Worm (Caenorhabditis elegans) whole organism, mixed stage, embryonic: ENCODE results near the gene hlh-30.

ENCODE experiments used
- M03D4.4 ChIP-seq: sonication (generic microtip); optimal IDR thresholded peaks from 2 replicates; lab custom pipeline; 2017; ENCODE audit warnings: mild to moderate bottlenecking, missing genetic modification characterization, missing compliant biosample characterization
- ces-1 ChIP-seq: fragments of 150-350 bp; optimal IDR thresholded peaks from 2 replicates; lab custom pipeline; 2014; ENCODE audit warnings: missing biosample characterization, missing genetic modification reagents, missing genetic modification characterization
- mep-1 ChIP-seq: fragments of 150-350 bp; optimal IDR thresholded peaks from 2 replicates; lab custom pipeline; 2017; ENCODE audit warnings: missing biosample characterization, missing genetic modification reagents, missing genetic modification characterization, inconsistent platforms
- nhr-28 ChIP-seq: fragments of 150-350 bp; optimal IDR thresholded peaks from 2 replicates; lab custom pipeline; 2014; ENCODE audit warnings: missing biosample characterization, missing genetic modification characterization
- nhr-76 ChIP-seq: sonication (generic microtip); optimal IDR thresholded peaks from 2 replicates; lab custom pipeline; 2017; ENCODE audit warnings: missing biosample characterization, missing genetic modification characterization
- pha-4 ChIP-seq: fragments of 150-350 bp; optimal IDR thresholded peaks from 2 replicates; lab custom pipeline; 2018; ENCODE audit warnings: missing biosample characterization, missing genetic modification reagents, missing genetic modification characterization
- tbx-8 ChIP-seq: fragments of 200-800 bp; sonication (Bioruptor generic); optimal IDR thresholded peaks from 2 replicates; lab custom pipeline; 2018; ENCODE audit warnings: mild to moderate bottlenecking, missing genetic modification characterization, moderate library complexity, missing compliant biosample characterization
- unc-62 ChIP-seq: fragments of 150-350 bp; optimal IDR thresholded peaks from 2 replicates; lab custom pipeline; 2014; ENCODE audit warnings: missing biosample characterization, missing genetic modification reagents, missing genetic modification characterization
- ztf-11 ChIP-seq: fragments of 150-350 bp; optimal IDR thresholded peaks from 2 replicates; lab custom pipeline; 2014; ENCODE audit warnings: missing biosample characterization, missing genetic modification characterization

DNA sequence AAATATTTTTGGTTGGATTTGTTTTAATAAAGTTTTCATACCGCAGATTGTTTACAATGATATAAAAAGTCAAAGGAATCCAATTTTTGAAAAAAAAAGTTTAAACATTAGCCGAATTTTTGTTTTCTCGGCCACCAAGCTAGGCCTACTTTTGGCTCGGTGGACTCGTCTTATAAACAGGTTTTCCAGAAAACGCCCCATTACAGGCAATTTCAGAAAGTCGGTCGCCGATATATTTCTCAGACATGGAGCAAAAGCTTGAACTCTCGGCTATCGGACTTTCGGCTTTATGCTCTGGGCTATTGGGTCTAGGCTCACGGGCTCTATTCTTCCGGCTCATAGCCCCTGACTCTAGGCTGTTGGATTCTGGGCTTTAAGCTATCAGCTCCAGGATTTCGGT is 48.3 kb upstream of the hlh-30 start:
- TF ChIP-seq ces-1 (no peak), ztf-11 (tag; lab: Kevin White, UChicago) (no peak), mep-1 (tag; lab: Kevin White, UChicago) (no peak), tbx-8 (GFP tag; lab: Kevin White, UChicago) (no peak), unc-62 (GFP tag; lab: Kevin White, UChicago) (no peak), nhr-76 (no peak), nhr-28 (tag; lab: Kevin White, UChicago) (no peak), pha-4 (no peak), M03D4.4 (tag; lab: Kevin White, UChicago) (no peak)
